Worm (Caenorhabditis elegans): ENCODE data around the gene flwr-1.

Gene flwr-1

DNA sequence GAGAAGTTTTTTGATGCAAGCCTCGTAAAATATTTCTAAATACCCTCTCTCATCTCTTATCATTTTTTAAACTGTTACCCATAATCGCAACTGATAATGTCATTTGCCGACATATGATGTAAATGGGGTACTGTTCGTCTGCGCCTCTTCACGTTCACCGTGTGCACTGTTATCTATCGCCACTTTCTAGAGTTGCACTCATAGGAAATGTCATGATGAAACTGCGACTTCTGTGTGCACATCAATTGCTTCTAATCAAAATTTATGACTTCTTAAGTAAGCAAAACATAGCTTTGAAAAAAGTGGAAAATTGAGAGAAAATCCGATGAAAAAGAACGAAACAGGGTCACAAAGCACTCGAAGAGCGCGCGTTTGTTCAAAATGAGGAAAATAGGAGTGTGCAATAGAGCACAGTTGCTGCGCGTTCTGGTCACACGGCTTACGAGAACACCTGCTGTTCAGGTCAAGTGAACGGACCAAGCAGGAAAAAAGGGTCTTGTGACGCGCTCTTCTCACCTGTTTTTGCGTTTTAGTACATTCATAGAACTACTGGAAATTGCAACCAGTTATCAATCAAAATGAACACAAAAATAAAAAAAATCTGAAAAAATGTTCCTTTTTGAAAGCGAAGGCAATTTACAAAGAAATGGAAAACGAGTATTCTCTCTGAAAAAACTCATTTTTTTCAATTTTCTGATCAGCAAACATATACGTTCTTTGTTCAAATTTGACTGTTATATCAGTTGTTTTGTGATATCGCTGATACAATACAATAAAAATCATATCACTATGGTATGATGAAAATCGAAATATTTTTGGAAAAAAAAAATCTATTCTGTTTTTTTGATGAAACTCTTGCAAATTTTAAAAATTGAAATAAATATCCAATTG lies 23.4 kb downstream of the flwr-1 start:
- TF ChIP-seq arid-1 (GFP tag; conservative IDR thresholded peaks at IDR 0.05) (no peak), ceh-82 (tag; optimal IDR thresholded peaks at IDR 0.05) (no peak), ceh-28 (tag; optimal IDR thresholded peaks at IDR 0.05) (no peak), nhr-76 (tag; optimal IDR thresholded peaks at IDR 0.05) (no peak), aly-2 (tag; optimal IDR thresholded peaks at IDR 0.05) (no peak), nhr-6 (tag; optimal IDR thresholded peaks at IDR 0.05) (no peak), ceh-62 (tag; optimal IDR thresholded peaks at IDR 0.05) (no peak), mdt-29 (GFP tag; IDR thresholded peaks at IDR 0.05) (no peak), dpl-1 (GFP tag; optimal IDR thresholded peaks at IDR 0.05) (no peak), Y105C5A.15 (GFP tag; IDR thresholded peaks at IDR 0.05) (no peak), Y5F2A.4 (GFP tag; optimal IDR thresholded peaks at IDR 0.05) (no peak), gei-8 (GFP tag; optimal IDR thresholded peaks at IDR 0.05) (no peak), D1046.2 (GFP tag; IDR thresholded peaks at IDR 0.05) (no peak), F44E2.7 (GFP tag; IDR thresholded peaks at IDR 0.05) (no peak), lin-39 (tag; optimal IDR thresholded peaks at IDR 0.05) (no peak), snpc-1.2 (GFP tag; IDR thresholded peaks at IDR 0.05) (no peak), ceh-32 (tag; optimal IDR thresholded peaks at IDR 0.05; ENCODE audit: poor library complexity) (no peak), saeg-2 (GFP tag; IDR thresholded peaks at IDR 0.05) (no peak), R02D3.7 (tag; optimal IDR thresholded peaks at IDR 0.05) (no peak), lin-1 (GFP tag; IDR thresholded peaks at IDR 0.05) (peak; percentile 42; the same call in 1 of the 2 replicates), sdz-12 (GFP tag; optimal IDR thresholded peaks at IDR 0.05) (no peak), ZK337.2 (GFP tag; IDR thresholded peaks at IDR 0.05) (no peak), daf-8 (GFP tag; IDR thresholded peaks at IDR 0.05) (no peak), daf-19 (GFP tag; conservative IDR thresholded peaks at IDR 0.05) (no peak), lin-38 (GFP tag; IDR thresholded peaks at IDR 0.05) (peak; percentile 70), lin-29 (GFP tag; IDR thresholded peaks at IDR 0.05) (no peak), ztf-7 (tag; optimal IDR thresholded peaks at IDR 0.05) (peak; percentile 98), nhr-42 (GFP tag; IDR thresholded peaks at IDR 0.05) (no peak), F37D6.2 (tag; optimal IDR thresholded peaks at IDR 0.05) (no peak), vab-7 (GFP tag; IDR thresholded peaks at IDR 0.05) (no peak), aha-1 (tag) (peak; percentile 36), fos-1 (tag; optimal IDR thresholded peaks at IDR 0.05) (no peak), ces-1 (GFP tag; optimal IDR thresholded peaks at IDR 0.05) (no peak), lin-13 (GFP tag; optimal IDR thresholded peaks at IDR 0.05) (no peak), php-3 (GFP tag; IDR thresholded peaks at IDR 0.05) (peak; percentile 81; the same call in 1 of the 2 replicates), nhr-11 (tag; optimal IDR thresholded peaks at IDR 0.05) (no peak), nhr-102 (tag; optimal IDR thresholded peaks at IDR 0.05) (peak; percentile 71), T20F7.1 (GFP tag; optimal IDR thresholded peaks at IDR 0.05) (peak; percentile 52), egl-27 (tag; optimal IDR thresholded peaks at IDR 0.05) (no peak), F26F4.8 (GFP tag; conservative IDR thresholded peaks at IDR 0.05) (no peak), attf-4 (tag; optimal IDR thresholded peaks at IDR 0.05) (no peak), snpc-4 (tag; optimal IDR thresholded peaks at IDR 0.05) (no peak), nhr-28 (tag; optimal IDR thresholded peaks at IDR 0.05) (peak; percentile 78), ama-1 (optimal IDR thresholded peaks at IDR 0.05) (no peak), rbr-2 (tag; optimal IDR thresholded peaks at IDR 0.05) (no peak), spr-3 (GFP tag; optimal IDR thresholded peaks at IDR 0.05) (no peak), T26A8.4 (GFP tag; IDR thresholded peaks at IDR 0.05) (no peak), hmg-1.1 (GFP tag; IDR thresholded peaks at IDR 0.05) (0 out of 2 replicates have a peak, but pooled peaks have one; percentile 38), madf-5 (GFP tag; IDR thresholded peaks at IDR 0.05) (no peak), F49E8.2 (tag; optimal IDR thresholded peaks at IDR 0.05; ENCODE audit: borderline replicate concordance) (no peak), nhr-25 (tag; optimal IDR thresholded peaks at IDR 0.05; ENCODE audit: borderline replicate concordance, insufficient read depth) (no peak)
